Worm (Caenorhabditis elegans) whole organism, mixed stage, embryonic: ENCODE results near the gene Y57G11C.38.

Source experiments
- M03D4.4 ChIP-seq: sonication (generic microtip); optimal IDR thresholded peaks from 2 replicates; lab custom pipeline; 2017; ENCODE audit warnings: mild to moderate bottlenecking, missing genetic modification characterization, missing compliant biosample characterization
- bed-3 ChIP-seq: fragments of 200-800 bp; sonication (Bioruptor generic); optimal IDR thresholded peaks from 3 replicates; lab custom pipeline; 2018; ENCODE audit warnings: mild to moderate bottlenecking, missing genetic modification characterization, moderate library complexity, missing compliant biosample characterization
- blmp-1 ChIP-seq: fragments of 150-350 bp; optimal IDR thresholded peaks from 2 replicates; lab custom pipeline; 2014; ENCODE audit warnings: missing biosample characterization, missing genetic modification characterization
- ceh-39 ChIP-seq: fragments of 150-350 bp; optimal IDR thresholded peaks from 2 replicates; lab custom pipeline; 2014; ENCODE audit warnings: missing biosample characterization, missing genetic modification characterization
- ceh-43 ChIP-seq: fragments of 200-800 bp; sonication (Bioruptor generic); optimal IDR thresholded peaks from 2 replicates; lab custom pipeline; 2018; ENCODE audit warnings: mild to moderate bottlenecking, missing genetic modification characterization, moderate library complexity, missing compliant biosample characterization
- ceh-83 ChIP-seq: fragments of 200-800 bp; sonication (Bioruptor generic); optimal IDR thresholded peaks from 2 replicates; lab custom pipeline; 2018; ENCODE audit warnings: mild to moderate bottlenecking, missing genetic modification characterization, missing compliant biosample characterization
- ces-1 ChIP-seq: fragments of 150-350 bp; optimal IDR thresholded peaks from 2 replicates; lab custom pipeline; 2014; ENCODE audit warnings: missing biosample characterization, missing genetic modification reagents, missing genetic modification characterization
- cnd-1 ChIP-seq: fragments of 200-800 bp; sonication (Bioruptor generic); optimal IDR thresholded peaks from 2 replicates; lab custom pipeline; 2018; ENCODE audit warnings: mild to moderate bottlenecking, missing genetic modification characterization, missing compliant biosample characterization
- drap-1 ChIP-seq: fragments of 200-800 bp; sonication (Bioruptor generic); optimal IDR thresholded peaks from 3 replicates; lab custom pipeline; 2018; ENCODE audit warnings: mild to moderate bottlenecking, missing genetic modification characterization, missing compliant biosample characterization
- elt-1 ChIP-seq: sonication (generic microtip); optimal IDR thresholded peaks from 2 replicates; lab custom pipeline; 2017; ENCODE audit warnings: missing genetic modification characterization, mild to moderate bottlenecking, missing compliant biosample characterization, antibody characterized with exemption, moderate library complexity, borderline replicate concordance; ENCODE audit not compliant: insufficient read depth
- elt-3 ChIP-seq: fragments of 150-350 bp; optimal IDR thresholded peaks from 2 replicates; lab custom pipeline; 2014; ENCODE audit warnings: missing biosample characterization, missing genetic modification characterization
- flh-1 ChIP-seq: fragments of 200-800 bp; sonication (Bioruptor generic); optimal IDR thresholded peaks from 2 replicates; lab custom pipeline; 2018; ENCODE audit warnings: mild to moderate bottlenecking, missing genetic modification characterization, moderate library complexity, missing compliant biosample characterization
- ham-2 ChIP-seq: fragments of 200-800 bp; sonication (Bioruptor generic); optimal IDR thresholded peaks from 2 replicates; lab custom pipeline; 2018; ENCODE audit warnings: mild to moderate bottlenecking, missing genetic modification characterization, missing compliant biosample characterization
- hlh-1 ChIP-seq: fragments of 150-350 bp; optimal IDR thresholded peaks from 2 replicates; lab custom pipeline; 2014; ENCODE audit warnings: missing biosample characterization, missing genetic modification reagents, missing genetic modification characterization
- lin-13 ChIP-seq: fragments of 150-350 bp; optimal IDR thresholded peaks from 2 replicates; lab custom pipeline; 2014; ENCODE audit warnings: missing biosample characterization, missing genetic modification characterization
- lin-32 ChIP-seq: fragments of 200-800 bp; sonication (Bioruptor generic); optimal IDR thresholded peaks from 2 replicates; lab custom pipeline; 2018; ENCODE audit warnings: mild to moderate bottlenecking, missing genetic modification characterization, missing compliant biosample characterization
- lsy-2 ChIP-seq: fragments of 150-350 bp; optimal IDR thresholded peaks from 2 replicates; lab custom pipeline; 2014; ENCODE audit warnings: missing biosample characterization, missing genetic modification characterization
- mab-5 ChIP-seq: fragments of 150-350 bp; optimal IDR thresholded peaks from 2 replicates; lab custom pipeline; 2014; ENCODE audit warnings: missing biosample characterization, missing genetic modification characterization
- mep-1 ChIP-seq: fragments of 150-350 bp; optimal IDR thresholded peaks from 2 replicates; lab custom pipeline; 2017; ENCODE audit warnings: missing biosample characterization, missing genetic modification reagents, missing genetic modification characterization, inconsistent platforms
- mls-2 ChIP-seq: sonication (generic microtip); optimal IDR thresholded peaks from 2 replicates; lab custom pipeline; 2016; ENCODE audit warnings: mild to moderate bottlenecking, missing genetic modification characterization, moderate library complexity, missing compliant biosample characterization
- nhr-12 ChIP-seq: fragments of 150-350 bp; optimal IDR thresholded peaks from 2 replicates; lab custom pipeline; 2014; ENCODE audit warnings: missing biosample characterization, missing genetic modification characterization
- nhr-2 ChIP-seq: fragments of 150-350 bp; optimal IDR thresholded peaks from 2 replicates; lab custom pipeline; 2014; ENCODE audit warnings: missing biosample characterization, missing genetic modification characterization
- nhr-28 ChIP-seq: fragments of 150-350 bp; optimal IDR thresholded peaks from 2 replicates; lab custom pipeline; 2014; ENCODE audit warnings: missing biosample characterization, missing genetic modification characterization
- nhr-76 ChIP-seq: sonication (generic microtip); optimal IDR thresholded peaks from 2 replicates; lab custom pipeline; 2017; ENCODE audit warnings: missing biosample characterization, missing genetic modification characterization
- sem-2 ChIP-seq: fragments of 200-800 bp; sonication (Bioruptor generic); optimal IDR thresholded peaks from 2 replicates; lab custom pipeline; 2018; ENCODE audit warnings: mild to moderate bottlenecking, missing genetic modification characterization, missing compliant biosample characterization
- snpc-4 ChIP-seq: fragments of 150-350 bp; optimal IDR thresholded peaks from 2 replicates; lab custom pipeline; 2014; ENCODE audit warnings: missing biosample characterization, missing genetic modification characterization
- sptf-1 ChIP-seq: sonication (generic microtip); optimal IDR thresholded peaks from 2 replicates; lab custom pipeline; 2017; ENCODE audit warnings: mild to moderate bottlenecking, missing genetic modification characterization, moderate library complexity, missing compliant biosample characterization
- tbx-8 ChIP-seq: fragments of 200-800 bp; sonication (Bioruptor generic); optimal IDR thresholded peaks from 2 replicates; lab custom pipeline; 2018; ENCODE audit warnings: mild to moderate bottlenecking, missing genetic modification characterization, moderate library complexity, missing compliant biosample characterization
- unc-120 ChIP-seq: sonication (generic microtip); optimal IDR thresholded peaks from 2 replicates; lab custom pipeline; 2017; ENCODE audit warnings: missing genetic modification characterization, missing compliant biosample characterization; ENCODE audit not compliant: poor library complexity, severe bottlenecking
- unc-39 ChIP-seq: fragments of 150-350 bp; optimal IDR thresholded peaks from 2 replicates; lab custom pipeline; 2014; ENCODE audit warnings: missing biosample characterization, missing genetic modification characterization
- unc-62 ChIP-seq: fragments of 150-350 bp; optimal IDR thresholded peaks from 2 replicates; lab custom pipeline; 2014; ENCODE audit warnings: missing biosample characterization, missing genetic modification reagents, missing genetic modification characterization
- zip-8 ChIP-seq: fragments of 150-350 bp; optimal IDR thresholded peaks from 2 replicates; lab custom pipeline; 2014; ENCODE audit warnings: missing biosample characterization, missing genetic modification characterization
- ztf-11 ChIP-seq: fragments of 150-350 bp; optimal IDR thresholded peaks from 2 replicates; lab custom pipeline; 2014; ENCODE audit warnings: missing biosample characterization, missing genetic modification characterization

Y57G11C.38 gene

ce11 chrIV:14826151-14826757, 36.0 kb upstream of the Y57G11C.38 start:
- TF ChIP-seq mab-5 (tag; lab: Kevin White, UChicago) (no peak), ham-2 (GFP tag; lab: Kevin White, UChicago) (no peak), nhr-2 (no peak), unc-39 (no peak), unc-62 (no peak), nhr-12 (no peak), mls-2 (tag; lab: Kevin White, UChicago) (no peak), cnd-1 (tag; lab: Kevin White, UChicago) (no peak), snpc-4 (tag; lab: Kevin White, UChicago) (no peak), zip-8 (tag; lab: Kevin White, UChicago) (no peak), nhr-28 (no peak), M03D4.4 (no peak), ces-1 (GFP tag; lab: Kevin White, UChicago) (no peak), hlh-1 (tag; lab: Kevin White, UChicago) (no peak), ceh-83 (GFP tag; lab: Kevin White, UChicago) (no peak)

ce11 chrIV:14828218-14828617, 34.0 kb upstream of the Y57G11C.38 start:
- TF ChIP-seq elt-1 (tag; lab: Kevin White, UChicago) (no peak), ces-1 (GFP tag; lab: Kevin White, UChicago) (no peak), lin-13 (tag; lab: Kevin White, UChicago) (no peak), ztf-11 (tag; lab: Kevin White, UChicago) (no peak), snpc-4 (tag; lab: Kevin White, UChicago) (no peak), tbx-8 (GFP tag; lab: Kevin White, UChicago) (no peak), mls-2 (tag; lab: Kevin White, UChicago) (no peak), nhr-76 (no peak), elt-3 (tag; lab: Kevin White, UChicago) (no peak), ceh-39 (no peak), nhr-2 (no peak), nhr-28 (no peak), zip-8 (tag; lab: Kevin White, UChicago) (no peak)

ce11 chrIV:14829026-14829425, 33.2 kb upstream of the Y57G11C.38 start, which contains the start of gene hhat-2:
TSS of gene hhat-2 (minus strand) at chrIV:14829126.
- TF ChIP-seq unc-62 (no peak), nhr-76 (no peak), blmp-1 (no peak), tbx-8 (GFP tag; lab: Kevin White, UChicago) (no peak), elt-1 (tag; lab: Kevin White, UChicago) (no peak), sptf-1 (tag; lab: Kevin White, UChicago) (no peak)

DNA sequence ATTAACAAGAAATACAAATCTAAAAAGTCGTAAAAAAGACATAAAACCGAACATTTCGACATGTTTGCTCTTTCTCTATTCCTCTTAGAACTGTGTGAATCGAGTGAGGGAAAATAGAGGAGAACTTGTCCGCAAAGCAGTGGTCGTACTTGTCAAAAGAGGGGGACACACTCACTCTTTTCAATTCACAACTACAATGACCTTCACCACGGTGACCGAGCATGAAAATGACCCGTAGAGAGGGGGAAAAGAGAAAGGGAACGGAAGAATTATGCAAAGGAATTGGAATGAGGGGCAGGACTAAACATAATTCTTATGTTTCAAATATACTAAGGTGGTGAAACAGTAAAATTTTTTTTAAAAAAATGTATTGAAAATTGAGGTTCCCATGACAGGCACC, 28.7 kb upstream of the Y57G11C.38 start:
- TF ChIP-seq lsy-2 (tag; lab: Kevin White, UChicago) (no peak), hlh-1 (tag; lab: Kevin White, UChicago) (no peak), blmp-1 (no peak), tbx-8 (GFP tag; lab: Kevin White, UChicago) (no peak), ceh-43 (no peak), sptf-1 (tag; lab: Kevin White, UChicago) (peak; percentile 15), sem-2 (no peak), drap-1 (GFP tag; lab: Kevin White, UChicago) (no peak), flh-1 (GFP tag; lab: Kevin White, UChicago) (no peak)

- no peak for TF ChIP-seq mls-2 (tag; lab: Kevin White, UChicago)
- TF ChIP-seq sem-2 = no peak
- TF ChIP-seq drap-1 (GFP tag; lab: Kevin White, UChicago) = no peak
- no peak for TF ChIP-seq ceh-83 (GFP tag; lab: Kevin White, UChicago)
- TF ChIP-seq ces-1 (GFP tag; lab: Kevin White, UChicago) = peak; percentile 79
- TF ChIP-seq unc-39 = no peak
- no peak for TF ChIP-seq ceh-43
- no peak for TF ChIP-seq bed-3 (GFP tag; lab: Kevin White, UChicago)
- no peak for TF ChIP-seq unc-62
- no peak for TF ChIP-seq zip-8 (tag; lab: Kevin White, UChicago)
- TF ChIP-seq unc-120 (tag; lab: Kevin White, UChicago) = peak; percentile 76
- no peak for TF ChIP-seq mep-1 (tag; lab: Kevin White, UChicago)
- TF ChIP-seq lin-32 (GFP tag; lab: Kevin White, UChicago) = no peak
- TF ChIP-seq nhr-2 = no peak
- TF ChIP-seq cnd-1 (tag; lab: Kevin White, UChicago) = no peak
These were observed 25.4 kb upstream of the Y57G11C.38 start, which contains the start of gene Y57G11C.22 for ce11 chrIV:14836885-14837284. TSS of gene Y57G11C.22 (plus strand) at chrIV:14837211.
